Worm (Caenorhabditis elegans): ENCODE data around the gene F35E8.7.

F35E8.7 gene

DNA sequence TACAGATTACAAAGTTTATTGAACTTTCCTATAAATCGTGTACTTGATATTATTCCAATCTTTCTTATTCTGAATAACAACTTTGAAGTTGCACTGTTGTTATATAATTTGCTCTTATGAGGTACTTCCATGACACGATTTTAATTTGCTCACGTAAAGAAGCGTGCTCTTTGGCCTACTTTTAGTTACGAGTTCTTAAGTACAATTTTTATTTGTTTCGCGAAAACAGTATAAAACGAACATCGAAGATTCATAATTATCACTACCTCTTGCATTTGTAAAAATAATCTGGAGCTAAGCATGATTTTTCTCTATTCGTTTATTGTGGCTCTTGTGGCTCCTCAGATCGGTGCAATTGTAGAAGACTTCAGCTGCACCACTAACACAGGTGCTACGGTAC, at the start of gene F35E8.7:
TSS of gene F35E8.7 (plus strand) at position 301 of the 400 bp plus-strand sequence.
- TF ChIP-seq lin-15B (tag; optimal IDR thresholded peaks at IDR 0.05) (no peak), ama-1 (optimal IDR thresholded peaks at IDR 0.05) (no peak), fkh-10 (GFP tag; optimal IDR thresholded peaks at IDR 0.05) (no peak), tbx-2 (tag; optimal IDR thresholded peaks at IDR 0.05) (no peak), fos-1 (tag; optimal IDR thresholded peaks at IDR 0.05) (no peak), blmp-1 (tag; optimal IDR thresholded peaks at IDR 0.05) (no peak), swsn-7 (tag; optimal IDR thresholded peaks at IDR 0.05) (no peak), unc-86 (tag; optimal IDR thresholded peaks at IDR 0.05) (no peak), dsc-1 (tag; optimal IDR thresholded peaks at IDR 0.05) (no peak), sox-4 (tag; optimal IDR thresholded peaks at IDR 0.05) (no peak), nhr-237 (tag; optimal IDR thresholded peaks at IDR 0.05) (no peak), dpl-1 (GFP tag; optimal IDR thresholded peaks at IDR 0.05) (no peak)

DNA sequence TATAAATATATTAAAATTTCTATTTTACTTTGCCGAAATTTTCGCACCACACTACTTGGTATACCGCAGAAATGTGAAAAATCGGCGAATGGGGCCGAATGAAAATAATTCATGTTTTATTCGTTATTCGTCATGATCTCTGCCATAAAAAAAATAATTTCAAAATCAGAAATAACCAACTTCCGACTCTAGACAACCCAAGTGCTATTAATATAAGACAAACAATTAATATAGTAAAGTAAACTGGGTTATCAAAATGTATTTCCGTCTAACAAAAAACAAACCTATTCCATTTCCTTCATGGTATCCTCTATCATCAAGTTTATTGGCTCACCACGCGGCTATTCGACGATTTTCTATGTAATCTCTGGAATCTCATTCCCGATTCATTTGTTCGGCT, 48.0 kb upstream of the F35E8.7 start, which contains the start of gene srh-293:
TSS of gene srh-293 (plus strand) at position 301 of the 400 bp plus-strand sequence.
- TF ChIP-seq F16B12.6 (tag; optimal IDR thresholded peaks at IDR 0.05), result no peak
- no peak for TF ChIP-seq ceh-8 (GFP tag; optimal IDR thresholded peaks at IDR 0.05)
- no peak for TF ChIP-seq pag-3 (tag; optimal IDR thresholded peaks at IDR 0.05; ENCODE audit: borderline replicate concordance, insufficient read depth)
- no peak for TF ChIP-seq dsc-1 (tag; optimal IDR thresholded peaks at IDR 0.05)
- TF ChIP-seq unc-62 (GFP tag; optimal IDR thresholded peaks at IDR 0.05), result no peak
- TF ChIP-seq nhr-19 (GFP tag; conservative IDR thresholded peaks at IDR 0.05), result no peak
- no peak for TF ChIP-seq nhr-237 (tag; optimal IDR thresholded peaks at IDR 0.05)
- no peak for TF ChIP-seq fkh-8 (tag; optimal IDR thresholded peaks at IDR 0.05)
- no peak for TF ChIP-seq hlh-17 (GFP tag; optimal IDR thresholded peaks at IDR 0.05; ENCODE audit: borderline replicate concordance)
- TF ChIP-seq xbp-1 (tag; optimal IDR thresholded peaks at IDR 0.05), result no peak
- TF ChIP-seq lin-39 (tag; optimal IDR thresholded peaks at IDR 0.05), result no peak
- TF ChIP-seq lin-13 (GFP tag; optimal IDR thresholded peaks at IDR 0.05), result no peak
- no peak for TF ChIP-seq unc-86 (tag; optimal IDR thresholded peaks at IDR 0.05)
- no peak for TF ChIP-seq ceh-88 (GFP tag; IDR thresholded peaks at IDR 0.05)
- TF ChIP-seq lin-35 (GFP tag; optimal IDR thresholded peaks at IDR 0.05), result no peak
- no peak for TF ChIP-seq unc-130 (tag; optimal IDR thresholded peaks at IDR 0.05)
- no peak for TF ChIP-seq ztf-4 (tag; optimal IDR thresholded peaks at IDR 0.05)
- TF ChIP-seq egl-13 (tag; optimal IDR thresholded peaks at IDR 0.05), result no peak

DNA sequence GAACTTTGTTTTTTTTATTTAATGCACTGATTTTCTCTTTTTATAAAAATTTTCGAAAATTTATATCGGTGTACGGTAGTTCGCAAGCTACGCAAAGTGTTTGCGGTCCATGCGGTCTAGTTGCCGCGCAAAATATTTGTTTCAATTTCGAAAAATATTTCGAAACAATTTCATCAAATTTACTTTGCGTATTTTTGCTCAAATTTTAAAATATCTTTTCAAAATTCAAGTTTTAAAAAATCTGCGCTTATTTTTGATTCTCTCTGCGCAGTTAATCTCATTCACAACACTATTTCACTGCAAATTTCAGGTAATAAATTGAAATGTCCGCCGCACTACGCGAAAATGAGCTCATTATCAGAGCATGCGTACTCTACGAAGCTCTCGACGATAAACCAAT, 46.4 kb upstream of the F35E8.7 start, which contains the start of gene fbxa-197:
TSS of gene fbxa-197 (plus strand) at position 301 of the 400 bp plus-strand sequence.
- no peak for TF ChIP-seq ama-1 (optimal IDR thresholded peaks at IDR 0.05)
- no peak for TF ChIP-seq lin-14 (GFP tag; optimal IDR thresholded peaks at IDR 0.05)

DNA sequence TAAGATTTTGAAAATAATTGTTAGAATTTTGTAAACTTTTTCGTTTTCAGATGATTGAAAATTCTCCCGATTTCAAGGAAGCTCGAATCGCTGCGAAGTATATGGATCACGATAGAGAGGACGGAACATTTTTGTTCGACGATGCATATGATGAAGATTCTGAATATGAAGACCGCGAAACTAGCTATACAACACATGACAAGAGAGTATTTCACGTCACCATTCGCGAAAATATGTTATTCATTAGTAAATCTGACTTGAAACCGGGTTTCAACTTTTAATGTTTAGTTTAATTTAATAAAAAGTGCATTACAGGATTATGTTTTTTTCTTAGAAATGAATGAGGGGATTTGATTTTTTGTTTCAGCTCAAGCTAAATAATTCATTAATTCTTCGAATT, 43.5 kb upstream of the F35E8.7 start, which contains the start of gene str-57:
TSS of gene str-57 (plus strand) at position 301 of the 400 bp plus-strand sequence.
- TF ChIP-seq mab-9 (GFP tag; IDR thresholded peaks at IDR 0.05), result no peak
- TF ChIP-seq fkh-8 (tag; optimal IDR thresholded peaks at IDR 0.05), result peak; percentile 28
- no peak for TF ChIP-seq dsc-1 (tag; optimal IDR thresholded peaks at IDR 0.05)
- TF ChIP-seq nhr-12 (tag; optimal IDR thresholded peaks at IDR 0.05), result no peak
- TF ChIP-seq zip-4 (GFP tag; optimal IDR thresholded peaks at IDR 0.05), result no peak
- no peak for TF ChIP-seq zag-1 (tag; optimal IDR thresholded peaks at IDR 0.05)
- no peak for TF ChIP-seq nhr-237 (tag; optimal IDR thresholded peaks at IDR 0.05)

DNA sequence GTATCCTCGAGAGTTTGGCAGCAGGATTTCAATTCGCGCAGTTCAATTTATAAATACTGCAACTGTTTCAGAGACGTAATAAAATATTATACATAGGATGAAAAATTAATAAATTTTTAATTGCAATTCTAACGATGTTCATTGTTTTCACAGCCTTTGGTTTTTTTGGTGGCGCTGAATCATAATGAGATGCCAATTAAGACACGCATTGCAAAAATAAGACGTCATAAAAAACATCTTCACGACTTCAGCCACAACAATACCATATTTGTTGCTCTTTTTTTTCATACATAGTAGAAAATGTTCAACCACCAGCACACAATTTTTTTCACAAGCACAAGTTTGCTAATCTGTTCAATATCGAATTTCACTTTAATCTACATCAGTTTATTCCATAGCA, 41.5 kb upstream of the F35E8.7 start, which contains the start of gene str-56:
TSS of gene str-56 (plus strand) at position 301 of the 400 bp plus-strand sequence.
- TF ChIP-seq lin-15B (tag; optimal IDR thresholded peaks at IDR 0.05), result no peak
- TF ChIP-seq tlp-1 (tag; optimal IDR thresholded peaks at IDR 0.05), result no peak
- TF ChIP-seq zip-4 (GFP tag; optimal IDR thresholded peaks at IDR 0.05), result no peak
- no peak for TF ChIP-seq ces-1 (GFP tag; optimal IDR thresholded peaks at IDR 0.05)
- no peak for TF ChIP-seq ceh-63 (GFP tag; optimal IDR thresholded peaks at IDR 0.05)

All from whole organism, L1 larva.